ENCODE assay signal across 1 fruit fly cellular context in the genomic region with DNA sequence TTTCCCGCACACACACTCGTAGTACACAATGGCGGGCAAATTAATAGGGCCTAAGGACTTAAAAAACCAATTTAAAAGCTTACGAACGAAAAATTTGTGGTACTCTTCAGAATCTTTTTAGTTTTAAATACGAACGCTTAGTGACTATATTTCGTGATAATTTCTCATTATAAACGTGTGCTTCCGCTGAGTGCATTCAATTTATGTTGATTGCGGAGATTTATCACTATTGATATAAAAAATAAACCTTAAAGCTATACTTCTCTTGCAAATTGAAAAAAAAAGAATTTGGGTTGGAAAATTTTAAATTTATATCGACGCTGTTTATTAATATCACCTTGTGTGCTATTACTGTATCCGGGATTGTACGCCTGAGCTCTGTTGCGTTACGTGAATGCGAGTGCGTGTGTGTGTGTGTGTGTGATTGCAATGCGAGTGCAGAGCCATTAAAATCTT.
TF ChIP-seq lines count a peak whose summit lies in the region.

No protein-coding gene starts in this region.

TF ChIP-seq in whole organism, embryonic, 481 proteins besides CTCF, POLR2A, EP300 and RAD21 (continued from another document and continues in another):
- peak; percentile 89 for TF ChIP-seq Drgx (GFP tag; IDR thresholded peaks at IDR 0.05; lab: Robert Waterston, UW)
- TF ChIP-seq CG6813 (GFP tag; optimal IDR thresholded peaks at IDR 0.05; lab: Kevin White, UChicago), result peak; percentile 66
- TF ChIP-seq yki (optimal IDR thresholded peaks at IDR 0.05; lab: Kevin White, UChicago), result peak; percentile 46
- no peak for TF ChIP-seq chm (GFP tag; IDR thresholded peaks at IDR 0.05; lab: Robert Waterston, UW)
- TF ChIP-seq eve (GFP tag; optimal IDR thresholded peaks at IDR 0.05; lab: Kevin White, UChicago), result peak; percentile 79 to 86
- TF ChIP-seq chn (GFP tag; optimal IDR thresholded peaks at IDR 0.05; lab: Kevin White, UChicago), result peak; percentile 61
- TF ChIP-seq maf-S (GFP tag; optimal IDR thresholded peaks at IDR 0.05; lab: Kevin White, UChicago), result peak; percentile 26
- no peak for TF ChIP-seq Trl (optimal IDR thresholded peaks at IDR 0.05; lab: Kevin White, UChicago)
- peak; percentile 66 for TF ChIP-seq Trl (GFP tag; optimal IDR thresholded peaks at IDR 0.05; lab: Kevin White, UChicago)
- no peak for TF ChIP-seq NFAT (GFP tag; IDR thresholded peaks at IDR 0.05; lab: Robert Waterston, UW)
- TF ChIP-seq Adf1 (GFP tag; IDR thresholded peaks at IDR 0.05; lab: Robert Waterston, UW), result no peak
- TF ChIP-seq CG17385 (GFP tag; optimal IDR thresholded peaks at IDR 0.05; lab: Kevin White, UChicago), result peak; percentile 65
- peak; percentile 57 for TF ChIP-seq Camta (GFP tag; optimal IDR thresholded peaks at IDR 0.05; lab: Kevin White, UChicago)
- TF ChIP-seq CG11398 (GFP tag; optimal IDR thresholded peaks at IDR 0.05; lab: Kevin White, UChicago), result peak; percentile 7
- TF ChIP-seq gem (tag; optimal IDR thresholded peaks at IDR 0.05; lab: Kevin White, UChicago), result peak; percentile 86
- peak; percentile 52 for TF ChIP-seq crc (GFP tag; optimal IDR thresholded peaks at IDR 0.05; lab: Kevin White, UChicago)
- TF ChIP-seq tio (GFP tag; optimal IDR thresholded peaks at IDR 0.05; lab: Kevin White, UChicago), result peak; percentile 80
- peak; percentile 35 for TF ChIP-seq Lhr (GFP tag; optimal IDR thresholded peaks at IDR 0.05; lab: Kevin White, UChicago)
- 0 out of 2 replicates have a peak, but pooled peaks have one; percentile 38 for TF ChIP-seq seq (GFP tag; IDR thresholded peaks at IDR 0.05; lab: Robert Waterston, UW)
- TF ChIP-seq CG13775 (GFP tag; optimal IDR thresholded peaks at IDR 0.05; lab: Kevin White, UChicago), result peak; percentile 76
- peak; percentile 10 for TF ChIP-seq sug (tag; optimal IDR thresholded peaks at IDR 0.05; lab: Kevin White, UChicago)
- TF ChIP-seq trh (GFP tag; optimal IDR thresholded peaks at IDR 0.05; lab: Kevin White, UChicago), result no peak
- TF ChIP-seq tap (tag; optimal IDR thresholded peaks at IDR 0.05; lab: Kevin White, UChicago), result peak; percentile 36
- no peak for TF ChIP-seq ftz-f1 (GFP tag; optimal IDR thresholded peaks at IDR 0.05; lab: Kevin White, UChicago)
- peak; percentile 52 for TF ChIP-seq Ptx1 (GFP tag; IDR thresholded peaks at IDR 0.05; lab: Robert Waterston, UW)
- peak; percentile 71 for TF ChIP-seq bcd (GFP tag; optimal IDR thresholded peaks at IDR 0.05; lab: Kevin White, UChicago)
- TF ChIP-seq Xrp1 (GFP tag; IDR thresholded peaks at IDR 0.05; lab: Robert Waterston, UW), result peak; percentile 71
- TF ChIP-seq exex (tag; optimal IDR thresholded peaks at IDR 0.05; lab: Kevin White, UChicago), result no peak
- TF ChIP-seq CG1832 (GFP tag; optimal IDR thresholded peaks at IDR 0.05; lab: Kevin White, UChicago), result no peak
- peak; percentile 54 for TF ChIP-seq en (GFP tag; optimal IDR thresholded peaks at IDR 0.05; lab: Kevin White, UChicago)
- TF ChIP-seq CG17912 (GFP tag; optimal IDR thresholded peaks at IDR 0.05; lab: Kevin White, UChicago), result no peak
- peak; percentile 63 for TF ChIP-seq CG15011 (GFP tag; optimal IDR thresholded peaks at IDR 0.05; lab: Kevin White, UChicago)
- TF ChIP-seq pan (optimal IDR thresholded peaks at IDR 0.05; lab: Kevin White, UChicago), result no peak
- TF ChIP-seq pan (GFP tag; optimal IDR thresholded peaks at IDR 0.05 in 1 of 2, IDR thresholded peaks at IDR 0.05 in 1 of 2), result peak in 1 of 2 experiments; percentile 35
- no peak for TF ChIP-seq otp (GFP tag; IDR thresholded peaks at IDR 0.05; lab: Robert Waterston, UW)
- no peak for TF ChIP-seq Poxn (GFP tag; IDR thresholded peaks at IDR 0.05; lab: Robert Waterston, UW)
- peak; percentile 46; the same call in 1 of the 2 replicates for TF ChIP-seq CG14441 (GFP tag; IDR thresholded peaks at IDR 0.05; lab: Robert Waterston, UW)
- TF ChIP-seq CG10654 (GFP tag; optimal IDR thresholded peaks at IDR 0.05; lab: Kevin White, UChicago), result peak; percentile 29
- TF ChIP-seq Awh (GFP tag; IDR thresholded peaks at IDR 0.05; lab: Robert Waterston, UW), result no peak
- peak; percentile 27 for TF ChIP-seq eyg (GFP tag; optimal IDR thresholded peaks at IDR 0.05; lab: Kevin White, UChicago)
- peak; percentile 28 for TF ChIP-seq CG13123 (GFP tag; optimal IDR thresholded peaks at IDR 0.05; lab: Kevin White, UChicago)
- peak; percentile 56 for TF ChIP-seq Hr3 (GFP tag; optimal IDR thresholded peaks at IDR 0.05; lab: Kevin White, UChicago)
- TF ChIP-seq Mes4 (GFP tag; optimal IDR thresholded peaks at IDR 0.05; lab: Kevin White, UChicago), result peak; percentile 21
- peak; percentile 37 for TF ChIP-seq pho (GFP tag; optimal IDR thresholded peaks at IDR 0.05; lab: Kevin White, UChicago)
- TF ChIP-seq CG2875 (GFP tag; optimal IDR thresholded peaks at IDR 0.05; lab: Kevin White, UChicago), result peak; percentile 59
- TF ChIP-seq CG10959 (GFP tag; IDR thresholded peaks at IDR 0.05; lab: Robert Waterston, UW), result peak; percentile 58
- peak; percentile 84 for TF ChIP-seq phol (tag; optimal IDR thresholded peaks at IDR 0.05; lab: Kevin White, UChicago)
- TF ChIP-seq schlank (tag; optimal IDR thresholded peaks at IDR 0.05; lab: Kevin White, UChicago), result no peak
- TF ChIP-seq fd102C (GFP tag; optimal IDR thresholded peaks at IDR 0.05; lab: Kevin White, UChicago), result peak; percentile 12
- peak; percentile 38; the same call in 1 of the 2 replicates for TF ChIP-seq ranshi (GFP tag; IDR thresholded peaks at IDR 0.05; lab: Robert Waterston, UW)
- peak; percentile 2 for TF ChIP-seq CG18764 (GFP tag; optimal IDR thresholded peaks at IDR 0.05; lab: Kevin White, UChicago)
- TF ChIP-seq CG18619 (GFP tag; optimal IDR thresholded peaks at IDR 0.05; lab: Kevin White, UChicago), result peak; percentile 62
- peak; percentile 71 for TF ChIP-seq Blimp-1 (GFP tag; optimal IDR thresholded peaks at IDR 0.05; lab: Kevin White, UChicago)
- peak; percentile 67 for TF ChIP-seq gcm (GFP tag; optimal IDR thresholded peaks at IDR 0.05; lab: Kevin White, UChicago)
- TF ChIP-seq jumu (GFP tag; optimal IDR thresholded peaks at IDR 0.05; lab: Kevin White, UChicago), result peak; percentile 30
- TF ChIP-seq Myb (GFP tag; optimal IDR thresholded peaks at IDR 0.05; lab: Kevin White, UChicago), result peak; percentile 39
- peak; percentile 58 for TF ChIP-seq MTF-1 (GFP tag; optimal IDR thresholded peaks at IDR 0.05; lab: Kevin White, UChicago; ENCODE audit: borderline replicate concordance)
- TF ChIP-seq CG17328 (GFP tag; IDR thresholded peaks at IDR 0.05; lab: Robert Waterston, UW), result peak; percentile 32; the same call in 1 of the 2 replicates
- peak; percentile 45 for TF ChIP-seq Elba2 (GFP tag; optimal IDR thresholded peaks at IDR 0.05; lab: Kevin White, UChicago)
- TF ChIP-seq CG12219 (GFP tag; optimal IDR thresholded peaks at IDR 0.05; lab: Kevin White, UChicago), result peak; percentile 34
- TF ChIP-seq CG13424 (tag; optimal IDR thresholded peaks at IDR 0.05; lab: Kevin White, UChicago), result peak; percentile 75
- no peak for TF ChIP-seq CG11560 (tag; IDR thresholded peaks at IDR 0.05; lab: Robert Waterston, UW)
- TF ChIP-seq nom (GFP tag; optimal IDR thresholded peaks at IDR 0.05; lab: Kevin White, UChicago), result peak; percentile 90
- TF ChIP-seq CG4424 (GFP tag; optimal IDR thresholded peaks at IDR 0.05; lab: Kevin White, UChicago), result peak; percentile 76
- TF ChIP-seq CG8944 (GFP tag; optimal IDR thresholded peaks at IDR 0.05; lab: Kevin White, UChicago), result peak; percentile 23
- TF ChIP-seq CG6854 (GFP tag; optimal IDR thresholded peaks at IDR 0.05; lab: Kevin White, UChicago), result no peak
- TF ChIP-seq CG8388 (GFP tag; optimal IDR thresholded peaks at IDR 0.05; lab: Kevin White, UChicago), result peak; percentile 77
- peak; percentile 42 for TF ChIP-seq CG7786 (GFP tag; optimal IDR thresholded peaks at IDR 0.05; lab: Kevin White, UChicago)
- peak; percentile 31 for TF ChIP-seq CG9817 (tag; optimal IDR thresholded peaks at IDR 0.05; lab: Kevin White, UChicago)
- peak; percentile 57 for TF ChIP-seq Fer1 (GFP tag; optimal IDR thresholded peaks at IDR 0.05; lab: Kevin White, UChicago)
- TF ChIP-seq cas (GFP tag; IDR thresholded peaks at IDR 0.05; lab: Robert Waterston, UW), result no peak
- TF ChIP-seq Mad (GFP tag; optimal IDR thresholded peaks at IDR 0.05; lab: Kevin White, UChicago), result peak; percentile 36
- peak; percentile 32 for TF ChIP-seq tx (GFP tag; optimal IDR thresholded peaks at IDR 0.05; lab: Kevin White, UChicago)
- peak; percentile 0 for TF ChIP-seq CG10431 (GFP tag; optimal IDR thresholded peaks at IDR 0.05; lab: Kevin White, UChicago)
- peak; percentile 74 for TF ChIP-seq nerfin-1 (tag; optimal IDR thresholded peaks at IDR 0.05; lab: Kevin White, UChicago)
- no peak for TF ChIP-seq GATAe (GFP tag; conservative IDR thresholded peaks at IDR 0.05; lab: Robert Waterston, UW)
- TF ChIP-seq CG12236 (GFP tag; optimal IDR thresholded peaks at IDR 0.05; lab: Kevin White, UChicago), result peak; percentile 19
- TF ChIP-seq CG32767 (GFP tag; IDR thresholded peaks at IDR 0.05; lab: Robert Waterston, UW), result no peak
- no peak for TF ChIP-seq wek (GFP tag; optimal IDR thresholded peaks at IDR 0.05; lab: Kevin White, UChicago)
- no peak for TF ChIP-seq tll (GFP tag; optimal IDR thresholded peaks at IDR 0.05; lab: Kevin White, UChicago)
- TF ChIP-seq sim (GFP tag; IDR thresholded peaks at IDR 0.05; lab: Robert Waterston, UW), result peak; percentile 51
- TF ChIP-seq CG1024 (GFP tag; IDR thresholded peaks at IDR 0.05; lab: Robert Waterston, UW), result no peak
- TF ChIP-seq TFAM (GFP tag; optimal IDR thresholded peaks at IDR 0.05; lab: Kevin White, UChicago), result peak; percentile 49
- peak; percentile 56 for TF ChIP-seq gsb-n (tag; optimal IDR thresholded peaks at IDR 0.05; lab: Kevin White, UChicago)
- TF ChIP-seq CG14667 (GFP tag; IDR thresholded peaks at IDR 0.05; lab: Robert Waterston, UW), result peak; percentile 32; the same call in 1 of the 2 replicates
- no peak for TF ChIP-seq stc (GFP tag; IDR thresholded peaks at IDR 0.05; lab: Robert Waterston, UW)
- peak; percentile 89 for TF ChIP-seq lbe (GFP tag; optimal IDR thresholded peaks at IDR 0.05; lab: Kevin White, UChicago)
- TF ChIP-seq CG12744 (GFP tag; optimal IDR thresholded peaks at IDR 0.05; lab: Kevin White, UChicago), result peak; percentile 28
- peak in 1 of 2 experiments; percentile 78 for TF ChIP-seq Eip74EF (GFP tag; optimal IDR thresholded peaks at IDR 0.05; lab: Kevin White, UChicago)
- TF ChIP-seq E2f2 (GFP tag; IDR thresholded peaks at IDR 0.05; lab: Robert Waterston, UW), result no peak
- TF ChIP-seq CG14050 (GFP tag; IDR thresholded peaks at IDR 0.05; lab: Robert Waterston, UW), result peak; percentile 21; the same call in 2 of the 3 replicates
- peak; percentile 78 for TF ChIP-seq Asciz (GFP tag; optimal IDR thresholded peaks at IDR 0.05; lab: Kevin White, UChicago)
- no peak for TF ChIP-seq B-H1 (GFP tag; IDR thresholded peaks at IDR 0.05; lab: Robert Waterston, UW)
- peak; percentile 26 for TF ChIP-seq CG8089 (GFP tag; optimal IDR thresholded peaks at IDR 0.05; lab: Kevin White, UChicago)
- peak; percentile 66 for TF ChIP-seq grau (tag; optimal IDR thresholded peaks at IDR 0.05; lab: Kevin White, UChicago)
- peak; percentile 29 for TF ChIP-seq NK7.1 (GFP tag; optimal IDR thresholded peaks at IDR 0.05; lab: Kevin White, UChicago)
- TF ChIP-seq Jarid2 (GFP tag; optimal IDR thresholded peaks at IDR 0.05; lab: Kevin White, UChicago), result peak; percentile 17
- peak; percentile 60 for TF ChIP-seq CG5180 (GFP tag; optimal IDR thresholded peaks at IDR 0.05; lab: Kevin White, UChicago)
- peak; percentile 73 for TF ChIP-seq CG12391 (tag; optimal IDR thresholded peaks at IDR 0.05; lab: Kevin White, UChicago)
- peak; percentile 80 for TF ChIP-seq CG2678 (tag; optimal IDR thresholded peaks at IDR 0.05; lab: Kevin White, UChicago)
- TF ChIP-seq org-1 (GFP tag; optimal IDR thresholded peaks at IDR 0.05; lab: Kevin White, UChicago), result peak; percentile 78
- peak; percentile 46 for TF ChIP-seq CG5245 (GFP tag; optimal IDR thresholded peaks at IDR 0.05; lab: Kevin White, UChicago)
- no peak for TF ChIP-seq CG9215 (GFP tag; IDR thresholded peaks at IDR 0.05; lab: Robert Waterston, UW)
- peak; percentile 64 for TF ChIP-seq CG10147 (GFP tag; optimal IDR thresholded peaks at IDR 0.05; lab: Kevin White, UChicago)
- TF ChIP-seq trem (tag; optimal IDR thresholded peaks at IDR 0.05; lab: Kevin White, UChicago), result peak; percentile 74
- TF ChIP-seq CG13296 (GFP tag; optimal IDR thresholded peaks at IDR 0.05; lab: Kevin White, UChicago), result peak; percentile 44
- TF ChIP-seq CHES-1-like (GFP tag; optimal IDR thresholded peaks at IDR 0.05; lab: Kevin White, UChicago), result peak; percentile 44
- TF ChIP-seq sens (GFP tag; lab: Kevin White, UChicago), result peak; percentile 97
- peak; percentile 42 for TF ChIP-seq mam (GFP tag; optimal IDR thresholded peaks at IDR 0.05; lab: Kevin White, UChicago)
- TF ChIP-seq row (GFP tag; IDR thresholded peaks at IDR 0.05; lab: Robert Waterston, UW), result peak; percentile 74
- no peak for TF ChIP-seq ken (GFP tag; IDR thresholded peaks at IDR 0.05; lab: Robert Waterston, UW)
- 0 out of 2 replicates have a peak, but pooled peaks have one; percentile 37 for TF ChIP-seq H2.0 (GFP tag; IDR thresholded peaks at IDR 0.05; lab: Robert Waterston, UW)
- TF ChIP-seq ind (GFP tag; optimal IDR thresholded peaks at IDR 0.05; lab: Kevin White, UChicago), result peak; percentile 45
- no peak for TF ChIP-seq dimm (GFP tag; IDR thresholded peaks at IDR 0.05; lab: Robert Waterston, UW)
- no peak for TF ChIP-seq Lpt (GFP tag; optimal IDR thresholded peaks at IDR 0.05; lab: Kevin White, UChicago)
- TF ChIP-seq CG10321 (GFP tag; IDR thresholded peaks at IDR 0.05; lab: Robert Waterston, UW), result no peak
- TF ChIP-seq Nf-YB (GFP tag; optimal IDR thresholded peaks at IDR 0.05; lab: Kevin White, UChicago), result peak; percentile 58
- TF ChIP-seq CG15479 (GFP tag; optimal IDR thresholded peaks at IDR 0.05; lab: Kevin White, UChicago), result peak; percentile 59
- peak; percentile 51 for TF ChIP-seq CG6654 (GFP tag; optimal IDR thresholded peaks at IDR 0.05; lab: Kevin White, UChicago)
- TF ChIP-seq CG16863 (GFP tag; optimal IDR thresholded peaks at IDR 0.05; lab: Kevin White, UChicago), result peak; percentile 67
- 0 out of 2 replicates have a peak, but pooled peaks have one; percentile 7 for TF ChIP-seq CG9932 (GFP tag; IDR thresholded peaks at IDR 0.05; lab: Robert Waterston, UW)
- TF ChIP-seq btn (GFP tag; optimal IDR thresholded peaks at IDR 0.05; lab: Kevin White, UChicago), result peak; percentile 9
- peak; percentile 78 for TF ChIP-seq Oli (tag; optimal IDR thresholded peaks at IDR 0.05; lab: Kevin White, UChicago)
- peak; percentile 87 for TF ChIP-seq CG11696 (GFP tag; IDR thresholded peaks at IDR 0.05; lab: Robert Waterston, UW)
- TF ChIP-seq ab (GFP tag; optimal IDR thresholded peaks at IDR 0.05; lab: Kevin White, UChicago), result peak; percentile 7
- TF ChIP-seq p53 (GFP tag; optimal IDR thresholded peaks at IDR 0.05; lab: Kevin White, UChicago), result no peak
- peak; percentile 1 for TF ChIP-seq repo (GFP tag; optimal IDR thresholded peaks at IDR 0.05; lab: Kevin White, UChicago)
